Fruit fly (Drosophila melanogaster) whole organism, embryonic: ENCODE measurements around the gene CG8100.

Experiments used
- Abd-B ChIP-seq: fragments of 200-800 bp; sonication (Bioruptor generic); optimal IDR thresholded peaks from 2 replicates; lab custom pipeline; 2018; ENCODE audit warnings: missing biosample characterization, mild to moderate bottlenecking, missing genetic modification characterization, moderate library complexity
- Ada2b ChIP-seq: fragments of 200-800 bp; sonication (Bioruptor generic); IDR thresholded peaks from 2 replicates; pipeline ENCODE4 v1.3.6; 2022; ENCODE audit warnings: missing biosample characterization, missing genetic modification characterization
- Adf1 ChIP-seq: fragments of 200-800 bp; sonication (Bioruptor generic); IDR thresholded peaks from 2 replicates; pipeline ENCODE4 v1.3.6; 2022; ENCODE audit warnings: missing biosample characterization, missing genetic modification characterization
- Atf3 ChIP-seq: fragments of 200-800 bp; sonication (Bioruptor generic); optimal IDR thresholded peaks from 3 replicates; lab custom pipeline; 2016; ENCODE audit warnings: missing biosample characterization, missing genetic modification characterization
- Awh ChIP-seq: fragments of 200-800 bp; sonication (Bioruptor generic); IDR thresholded peaks from 2 replicates; pipeline ENCODE4, ENCODE4 v1.3.6; 2022; ENCODE audit warnings: missing biosample characterization, missing genetic modification characterization
- B-H2 ChIP-seq: fragments of 200-800 bp; sonication (Bioruptor generic); optimal IDR thresholded peaks from 2 replicates; lab custom pipeline; 2018; ENCODE audit warnings: missing biosample characterization, mild to moderate bottlenecking, missing genetic modification characterization
- Bteb2 ChIP-seq: fragments of 200-800 bp; sonication (Bioruptor generic); optimal IDR thresholded peaks from 2 replicates; lab custom pipeline; 2016; ENCODE audit warnings: missing biosample characterization, missing genetic modification characterization
- CG10209 ChIP-seq: fragments of 200-800 bp; sonication (Bioruptor generic); optimal IDR thresholded peaks from 3 replicates; lab custom pipeline; 2017; ENCODE audit warnings: missing biosample characterization, mild to moderate bottlenecking, missing genetic modification characterization, missing genetic modification reagents
- CG10366 ChIP-seq: fragments of 200-800 bp; sonication (Bioruptor generic); IDR thresholded peaks from 2 replicates; pipeline ENCODE4 v1.3.6; 2022; ENCODE audit warnings: missing biosample characterization, missing genetic modification characterization
- CG11456 ChIP-seq: fragments of 200-800 bp; sonication (Bioruptor generic); IDR thresholded peaks from 3 replicates; pipeline ENCODE4 v1.3.6; 2022; ENCODE audit warnings: missing biosample characterization, missing genetic modification characterization
- CG11723 ChIP-seq: fragments of 200-800 bp; sonication (Bioruptor generic); optimal IDR thresholded peaks from 2 replicates; lab custom pipeline; 2017; ENCODE audit warnings: missing biosample characterization, mild to moderate bottlenecking, missing genetic modification characterization
- CG12104 ChIP-seq: fragments of 200-800 bp; sonication (Bioruptor generic); optimal IDR thresholded peaks from 3 replicates; lab custom pipeline; 2016; ENCODE audit warnings: missing biosample characterization, missing genetic modification characterization
- CG12155 ChIP-seq: fragments of 200-800 bp; sonication (Bioruptor generic); optimal IDR thresholded peaks from 3 replicates; lab custom pipeline; 2016; ENCODE audit warnings: missing biosample characterization, missing genetic modification characterization
- CG1233 ChIP-seq: fragments of 200-800 bp; sonication (Bioruptor generic); optimal IDR thresholded peaks from 4 replicates; lab custom pipeline; 2018; ENCODE audit warnings: missing biosample characterization, mild to moderate bottlenecking, missing genetic modification characterization
- CG14014 ChIP-seq: fragments of 200-800 bp; sonication (Bioruptor generic); IDR thresholded peaks from 2 replicates; pipeline ENCODE4 v1.3.6; 2022; ENCODE audit warnings: missing biosample characterization, missing genetic modification characterization
- CG1529 ChIP-seq: fragments of 200-800 bp; sonication (Bioruptor generic); optimal IDR thresholded peaks from 3 replicates; lab custom pipeline; 2018; ENCODE audit warnings: missing biosample characterization, missing genetic modification characterization
- CG15601 ChIP-seq: fragments of 200-800 bp; sonication (Bioruptor generic); optimal IDR thresholded peaks from 3 replicates; lab custom pipeline; 2019; ENCODE audit warnings: missing biosample characterization, mild to moderate bottlenecking, missing genetic modification characterization, moderate library complexity
- CG17328 ChIP-seq: fragments of 200-800 bp; sonication (Bioruptor generic); IDR thresholded peaks from 2 replicates; pipeline ENCODE4 v1.3.6; 2022; ENCODE audit warnings: missing biosample characterization, missing genetic modification characterization
- CG18262 ChIP-seq: fragments of 200-800 bp; optimal IDR thresholded peaks from 3 replicates; lab custom pipeline; 2019; ENCODE audit warnings: missing biosample characterization, mild to moderate bottlenecking, missing genetic modification characterization, moderate library complexity
- CG18476 ChIP-seq: fragments of 200-800 bp; sonication (Bioruptor generic); optimal IDR thresholded peaks from 2 replicates; lab custom pipeline; 2016; ENCODE audit warnings: missing biosample characterization, mild to moderate bottlenecking, missing genetic modification characterization
- CG34422 ChIP-seq: fragments of 200-800 bp; sonication (Bioruptor generic); IDR thresholded peaks from 3 replicates; pipeline ENCODE4 v1.3.6; 2022; ENCODE audit warnings: missing biosample characterization, missing genetic modification characterization
- CG3838 ChIP-seq: fragments of 200-800 bp; sonication (Bioruptor generic); optimal IDR thresholded peaks from 3 replicates; lab custom pipeline; 2016; ENCODE audit warnings: missing biosample characterization, missing genetic modification characterization
- CG43689 ChIP-seq: fragments of 200-800 bp; sonication (Bioruptor generic); IDR thresholded peaks from 2 replicates; pipeline ENCODE4 v1.3.6; 2022; ENCODE audit warnings: missing biosample characterization, missing genetic modification characterization
- CG5180 ChIP-seq: fragments of 200-800 bp; sonication (Bioruptor generic); optimal IDR thresholded peaks from 3 replicates; lab custom pipeline; 2017; ENCODE audit warnings: missing biosample characterization, missing genetic modification characterization, mild to moderate bottlenecking, moderate library complexity, missing genetic modification reagents
- CG8944 ChIP-seq: fragments of 200-800 bp; sonication (Bioruptor generic); optimal IDR thresholded peaks from 3 replicates; lab custom pipeline; 2016; ENCODE audit warnings: missing biosample characterization, missing genetic modification characterization
- CrebB ChIP-seq: fragments of 200-800 bp; sonication (Bioruptor generic); optimal IDR thresholded peaks from 3 replicates; lab custom pipeline; 2018; ENCODE audit warnings: missing biosample characterization, mild to moderate bottlenecking, missing genetic modification characterization
- Drgx ChIP-seq: fragments of 200-800 bp; sonication (Bioruptor generic); IDR thresholded peaks from 2 replicates; pipeline ENCODE4 v1.3.6; 2022; ENCODE audit warnings: missing biosample characterization, missing genetic modification characterization
- Ets65A ChIP-seq: fragments of 200-800 bp; sonication (Bioruptor generic); peaks from one replicate; lab custom pipeline; 2016; ENCODE audit warnings: missing biosample characterization, missing genetic modification characterization
- Ets97D ChIP-seq: fragments of 200-800 bp; sonication (Bioruptor generic); optimal IDR thresholded peaks from 3 replicates; lab custom pipeline; 2016; ENCODE audit warnings: missing biosample characterization, missing genetic modification characterization
- Fer1 ChIP-seq: fragments of 200-800 bp; sonication (Bioruptor generic); optimal IDR thresholded peaks from 2 replicates; lab custom pipeline; 2017; ENCODE audit warnings: missing biosample characterization, mild to moderate bottlenecking, missing genetic modification characterization
- Gug ChIP-seq: fragments of 200-800 bp; sonication (Bioruptor generic); IDR thresholded peaks from 4 replicates; pipeline ENCODE4 v1.3.6; 2022; ENCODE audit warnings: missing biosample characterization, missing genetic modification characterization
- HLHmδ ChIP-seq: fragments of 200-800 bp; sonication (Bioruptor generic); optimal IDR thresholded peaks from 2 replicates; lab custom pipeline; 2018; ENCODE audit warnings: missing biosample characterization, mild to moderate bottlenecking, missing genetic modification characterization, moderate library complexity
- Oli ChIP-seq: fragments of 200-800 bp; sonication (Bioruptor generic); optimal IDR thresholded peaks from 2 replicates; lab custom pipeline; 2018; ENCODE audit warnings: missing biosample characterization, mild to moderate bottlenecking, missing genetic modification characterization, moderate library complexity
- bsh ChIP-seq, 2 experiments: fragments of 200-800 bp; sonication (Bioruptor generic); optimal IDR thresholded peaks; 2 replicates each; lab custom pipeline; 2017 to 2018; ENCODE audit warnings: mild to moderate bottlenecking in 2 of 2, missing biosample characterization in 2 of 2, missing genetic modification characterization in 2 of 2, moderate library complexity in 1 of 2
- cato ChIP-seq: fragments of 200-800 bp; sonication (Bioruptor generic); optimal IDR thresholded peaks from 2 replicates; lab custom pipeline; 2016; ENCODE audit warnings: missing biosample characterization, missing genetic modification characterization, borderline replicate concordance
- esg ChIP-seq: fragments of 200-800 bp; sonication (Bioruptor generic); conservative IDR thresholded peaks from 2 replicates; pipeline ENCODE4 v1.3.6; 2022; ENCODE audit warnings: missing biosample characterization, missing genetic modification characterization
- gro ChIP-seq: fragments of 200-800 bp; sonication (Bioruptor generic); optimal IDR thresholded peaks from 2 replicates; lab custom pipeline; 2016; ENCODE audit warnings: missing biosample characterization, missing genetic modification characterization
- gsb-n ChIP-seq: fragments of 200-800 bp; sonication (Bioruptor generic); optimal IDR thresholded peaks from 3 replicates; lab custom pipeline; 2018; ENCODE audit warnings: missing biosample characterization, mild to moderate bottlenecking, missing genetic modification characterization
- mirr ChIP-seq: fragments of 200-800 bp; sonication (Bioruptor generic); optimal IDR thresholded peaks from 3 replicates; lab custom pipeline; 2018; ENCODE audit warnings: missing biosample characterization, mild to moderate bottlenecking, missing genetic modification characterization
- pan ChIP-seq, 4 experiments: fragments of >200 bp in 3 of 4; fragments of 200-800 bp in 1 of 4; sonication (Bioruptor generic) in 1 of 4; optimal IDR thresholded peaks in 3 of 4; IDR thresholded peaks in 1 of 4; 2 replicates each; pipeline versions ENCODE4 v1.3.6 to Lab custom; 2017 to 2022; ENCODE audit warnings: missing biosample characterization in 2 of 4, missing genetic modification characterization in 2 of 4, mixed read lengths in 1 of 4
- psq ChIP-seq: fragments of 200-800 bp; sonication (Bioruptor generic); optimal IDR thresholded peaks from 2 replicates; lab custom pipeline; 2017; ENCODE audit warnings: missing biosample characterization, missing genetic modification characterization
- row ChIP-seq: fragments of 200-800 bp; sonication (Bioruptor generic); IDR thresholded peaks from 3 replicates; pipeline ENCODE4 v1.3.6; 2022; ENCODE audit warnings: missing biosample characterization, missing genetic modification characterization
- so ChIP-seq: fragments of 200-800 bp; sonication (Bioruptor generic); IDR thresholded peaks from 3 replicates; pipeline ENCODE4 v1.3.6; 2022; ENCODE audit warnings: missing biosample characterization, missing genetic modification characterization
- trem ChIP-seq: fragments of 200-800 bp; optimal IDR thresholded peaks from 3 replicates; lab custom pipeline; 2019; ENCODE audit warnings: missing biosample characterization, mild to moderate bottlenecking, missing genetic modification characterization, moderate library complexity
- vvl ChIP-seq: fragments of 200-800 bp; sonication (Bioruptor generic); IDR thresholded peaks from 2 replicates; pipeline ENCODE4 v1.3.6; 2022; ENCODE audit warnings: missing biosample characterization, missing genetic modification characterization
- wdn ChIP-seq: fragments of 200-800 bp; sonication (Bioruptor generic); IDR thresholded peaks from 2 replicates; pipeline ENCODE4 v1.3.6; 2022; ENCODE audit warnings: missing biosample characterization, missing genetic modification characterization
- wor ChIP-seq: fragments of 200-800 bp; sonication (Bioruptor generic); IDR thresholded peaks from 2 replicates; pipeline ENCODE4 v1.3.6; 2022; ENCODE audit warnings: missing biosample characterization, missing genetic modification characterization
- yki ChIP-seq: fragments of >200 bp; optimal IDR thresholded peaks from 3 replicates; lab custom pipeline; 2018
- zf30C ChIP-seq: fragments of 200-800 bp; sonication (Bioruptor generic); optimal IDR thresholded peaks from 3 replicates; lab custom pipeline; 2018; ENCODE audit warnings: missing biosample characterization, mild to moderate bottlenecking, missing genetic modification characterization
- zfh1 ChIP-seq: fragments of 200-800 bp; sonication (Bioruptor generic); IDR thresholded peaks from 3 replicates; pipeline ENCODE4 v1.3.6; 2022; ENCODE audit warnings: missing biosample characterization, missing genetic modification characterization

CG8100 gene

DNA sequence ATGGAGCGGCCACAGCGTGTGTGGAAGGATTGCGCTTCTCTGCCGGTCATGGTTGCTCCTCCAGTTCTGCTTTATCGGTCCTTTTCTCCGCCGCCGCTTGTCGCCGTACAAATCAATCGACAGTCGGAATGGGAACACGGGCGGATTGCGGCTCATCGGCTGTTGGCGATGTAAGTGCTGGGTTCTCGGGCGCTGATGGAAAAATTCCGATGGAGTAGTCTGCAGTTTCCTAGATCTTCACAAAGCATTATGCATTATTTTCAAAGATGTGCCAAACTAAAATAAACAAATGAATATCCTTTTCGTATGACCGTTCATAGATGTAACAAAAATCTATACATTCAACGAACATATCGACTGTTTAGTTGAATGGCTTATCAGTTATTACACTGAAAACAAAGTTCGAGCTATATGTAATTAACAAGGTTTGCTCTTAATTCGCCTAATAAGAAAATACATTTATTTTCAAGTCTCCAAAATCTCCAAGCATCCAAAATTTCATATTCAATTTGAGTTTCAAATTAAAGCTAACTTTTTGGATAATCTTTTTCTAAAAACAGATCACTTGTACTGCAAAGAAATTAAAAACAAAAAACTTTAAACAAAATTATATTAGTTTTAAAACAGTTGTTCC lies 33.7 kb upstream of the CG8100 start, which contains the start of gene Neurl4 (continued):
- TF ChIP-seq CG43689: no peak
- peak; percentile 61 for TF ChIP-seq Ada2b
- TF ChIP-seq row: peak; percentile 84
- peak; percentile 75 for TF ChIP-seq CG17328
- TF ChIP-seq Bteb2: peak; percentile 61
- TF ChIP-seq so: 0 out of 3 replicates have a peak, but pooled peaks have one; percentile 8
- TF ChIP-seq Ets97D (GFP tag; lab: Kevin White, UChicago): peak; percentile 8
- TF ChIP-seq CG18262 (tag; lab: Kevin White, UChicago): peak; percentile 67
- peak; percentile 65 for TF ChIP-seq CrebB (tag; lab: Kevin White, UChicago)
- peak; percentile 95 for TF ChIP-seq zf30C (GFP tag; lab: Kevin White, UChicago)
- peak; percentile 43; the same call in 1 of the 2 replicates for TF ChIP-seq wor (GFP tag; lab: Robert Waterston, UW)
- peak; percentile 75 for TF ChIP-seq Oli (tag; lab: Kevin White, UChicago)
- peak; percentile 75 for TF ChIP-seq CG10366 (GFP tag; lab: Robert Waterston, UW)
- peak; percentile 53; the same call in 1 of the 3 replicates for TF ChIP-seq zfh1 (GFP tag; lab: Robert Waterston, UW)
- TF ChIP-seq CG1233 (GFP tag; lab: Kevin White, UChicago): peak; percentile 78
- peak; percentile 88 for TF ChIP-seq Ets65A
- no peak for TF ChIP-seq gsb-n (tag; lab: Kevin White, UChicago)
- TF ChIP-seq Drgx (GFP tag; lab: Robert Waterston, UW): peak; percentile 76
- peak; percentile 62 for TF ChIP-seq Abd-B (GFP tag; lab: Kevin White, UChicago)
- no peak for TF ChIP-seq yki (lab: Kevin White, UChicago)
- no peak for TF ChIP-seq CG12104 (GFP tag; lab: Kevin White, UChicago)
- TF ChIP-seq cato (GFP tag; lab: Kevin White, UChicago): peak; percentile 20
- TF ChIP-seq gro: peak; percentile 43
- TF ChIP-seq HLHmδ: no peak
- TF ChIP-seq CG18476: no peak
- peak; percentile 61 for TF ChIP-seq esg (GFP tag; lab: Robert Waterston, UW)
- no peak for TF ChIP-seq B-H2 (GFP tag; lab: Kevin White, UChicago)
- TF ChIP-seq CG11456 (GFP tag; lab: Robert Waterston, UW): peak; percentile 76; the same call in 2 of the 3 replicates
- TF ChIP-seq vvl: peak; percentile 76
- TF ChIP-seq CG8944 (GFP tag; lab: Kevin White, UChicago): peak; percentile 67
- peak; percentile 54; the same call in 1 of the 2 replicates for TF ChIP-seq CG14014
- TF ChIP-seq wdn (GFP tag; lab: Robert Waterston, UW): peak; percentile 25; the same call in 1 of the 2 replicates
- peak; percentile 34 for TF ChIP-seq psq (GFP tag; lab: Kevin White, UChicago)
- no peak for TF ChIP-seq pan (optimal IDR thresholded peaks at IDR 0.05; lab: Kevin White, UChicago)
- peak in 1 of 2 experiments; percentile 63 for TF ChIP-seq pan (GFP tag; optimal IDR thresholded peaks at IDR 0.05 in 1 of 2, IDR thresholded peaks at IDR 0.05 in 1 of 2)
- TF ChIP-seq Atf3 (GFP tag; lab: Kevin White, UChicago): peak; percentile 69
- no peak for TF ChIP-seq mirr (GFP tag; lab: Kevin White, UChicago)
- TF ChIP-seq CG15601 (tag; lab: Kevin White, UChicago): peak; percentile 93
- TF ChIP-seq CG3838 (GFP tag; lab: Kevin White, UChicago): peak; percentile 46
- peak; percentile 21 for TF ChIP-seq Adf1 (GFP tag; lab: Robert Waterston, UW)
- no peak for TF ChIP-seq Fer1 (GFP tag; lab: Kevin White, UChicago)
- TF ChIP-seq bsh (GFP tag; optimal IDR thresholded peaks at IDR 0.05; lab: Kevin White, UChicago): peak in 1 of 2 experiments; percentile 83
- peak; percentile 46; the same call in 1 of the 4 replicates for TF ChIP-seq Gug (GFP tag; lab: Robert Waterston, UW)
- peak; percentile 78 for TF ChIP-seq Awh (GFP tag; lab: Robert Waterston, UW)
- peak; percentile 62 for TF ChIP-seq CG12155 (GFP tag; lab: Kevin White, UChicago)
- TF ChIP-seq CG5180 (GFP tag; lab: Kevin White, UChicago): no peak
- TF ChIP-seq trem: peak; percentile 76
- no peak for TF ChIP-seq CG11723 (GFP tag; lab: Kevin White, UChicago)
- TF ChIP-seq CG10209 (GFP tag; lab: Kevin White, UChicago): no peak
- TF ChIP-seq CG34422: no peak
- TF ChIP-seq CG1529: no peak
